Worm (Caenorhabditis elegans) whole organism, midembryonic: ENCODE data around the gene B0281.3.
"Not testable (repeated sequence)": the region's sequence is repeated elsewhere in the genome, so short reads cannot be mapped to it uniquely, and the experiment has no call there.

Experiments
- T22C8.4 ChIP-seq: fragments of 200-800 bp; sonication (Bioruptor generic); IDR thresholded peaks from 2 replicates; pipeline ENCODE4 v1.3.6; 2022; ENCODE audit warnings: missing genetic modification characterization, missing compliant biosample characterization
- cog-1 ChIP-seq: sonication (generic microtip); optimal IDR thresholded peaks from 2 replicates; lab custom pipeline; 2016; ENCODE audit warnings: missing genetic modification characterization, missing compliant biosample characterization
- flt-1 ChIP-seq: fragments of 200-800 bp; sonication (Bioruptor generic); IDR thresholded peaks from 2 replicates; pipeline ENCODE4 v1.3.6; 2022; ENCODE audit warnings: missing genetic modification characterization, missing compliant biosample characterization
- klf-2 ChIP-seq: fragments of 200-800 bp; sonication (Bioruptor generic); conservative IDR thresholded peaks from 2 replicates; pipeline ENCODE4 v1.3.6; 2022; ENCODE audit warnings: missing genetic modification reagents, missing genetic modification characterization, missing compliant biosample characterization
- med-1 ChIP-seq: sonication (generic microtip); optimal IDR thresholded peaks from 2 replicates; lab custom pipeline; 2017; ENCODE audit warnings: missing genetic modification characterization, mild to moderate bottlenecking, missing compliant biosample characterization, antibody characterized with exemption, missing genetic modification reagents; ENCODE audit not compliant: insufficient read depth
- ref-1 ChIP-seq: fragments of 200-800 bp; sonication (Bioruptor generic); conservative IDR thresholded peaks from 2 replicates; pipeline ENCODE4 v1.3.6; 2022; ENCODE audit warnings: missing genetic modification reagents, missing genetic modification characterization, missing compliant biosample characterization
- tab-1 ChIP-seq: fragments of 200-800 bp; sonication (Bioruptor generic); IDR thresholded peaks from 2 replicates; pipeline ENCODE4 v1.3.6; 2022; ENCODE audit warnings: missing genetic modification characterization, missing compliant biosample characterization
- ztf-23 ChIP-seq: fragments of 200-800 bp; sonication (Bioruptor generic); IDR thresholded peaks from 2 replicates; pipeline ENCODE4 v1.3.6; 2022; ENCODE audit warnings: missing genetic modification reagents, missing genetic modification characterization, missing compliant biosample characterization
- ztf-29 ChIP-seq: fragments of 200-800 bp; sonication (Bioruptor generic); IDR thresholded peaks from 2 replicates; pipeline ENCODE4 v1.3.6; 2022; ENCODE audit warnings: missing genetic modification reagents, missing genetic modification characterization, missing compliant biosample characterization

Gene B0281.3

ce11 chrII:2306741-2307140 lies at the start of gene B0281.3:
Gene B0281.3 (plus strand): TSS chrII:2307041.
- no peak for TF ChIP-seq ztf-23
- TF ChIP-seq T22C8.4 = no peak
- TF ChIP-seq flt-1 (GFP tag; lab: Robert Waterston, UW) = no peak
- no peak for TF ChIP-seq ref-1 (GFP tag; lab: Robert Waterston, UW)
- no peak for TF ChIP-seq tab-1
- TF ChIP-seq ztf-29 (GFP tag; lab: Robert Waterston, UW) = no peak
- TF ChIP-seq klf-2 (GFP tag; lab: Robert Waterston, UW) = no peak
- TF ChIP-seq med-1 (GFP tag; lab: Kevin White, UChicago) = no peak
- no peak for TF ChIP-seq cog-1

ce11 chrII:2273750-2274149 lies 33.1 kb upstream of the B0281.3 start:
- TF ChIP-seq tab-1 (no peak), ztf-29 (GFP tag; lab: Robert Waterston, UW) (no peak), cog-1 (no peak), med-1 (GFP tag; lab: Kevin White, UChicago) (no peak), ztf-23 (no peak)

DNA sequence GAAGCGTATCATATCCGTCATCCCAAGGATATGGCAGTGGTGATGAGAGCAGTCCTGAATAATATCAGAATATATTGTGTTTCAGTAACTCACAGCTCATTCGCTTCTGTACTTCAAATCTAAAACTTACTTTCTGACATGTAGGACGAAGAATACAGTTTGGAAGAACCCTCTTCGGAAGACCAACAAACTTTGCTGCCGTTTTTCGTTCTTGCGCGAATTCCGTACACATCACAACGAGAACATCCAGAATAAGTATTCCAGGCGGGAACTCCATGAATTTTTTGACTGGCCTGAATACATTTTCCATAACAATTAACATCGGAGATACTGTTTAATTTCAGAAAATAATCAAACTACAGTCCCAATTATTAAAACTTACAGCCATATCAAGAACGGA lies 29.4 kb upstream of the B0281.3 start, which contains the start of gene K09F6.15:
K09F6.15 (minus strand) TSS at position 101 of the 400 bp plus-strand sequence.
- no peak for TF ChIP-seq klf-2 (GFP tag; lab: Robert Waterston, UW)
- TF ChIP-seq ref-1 (GFP tag; lab: Robert Waterston, UW) = no peak
- no peak for TF ChIP-seq flt-1 (GFP tag; lab: Robert Waterston, UW)
- no peak for TF ChIP-seq ztf-29 (GFP tag; lab: Robert Waterston, UW)
- no peak for TF ChIP-seq T22C8.4
- no peak for TF ChIP-seq med-1 (GFP tag; lab: Kevin White, UChicago)
- TF ChIP-seq tab-1 = no peak
- no peak for TF ChIP-seq cog-1

DNA sequence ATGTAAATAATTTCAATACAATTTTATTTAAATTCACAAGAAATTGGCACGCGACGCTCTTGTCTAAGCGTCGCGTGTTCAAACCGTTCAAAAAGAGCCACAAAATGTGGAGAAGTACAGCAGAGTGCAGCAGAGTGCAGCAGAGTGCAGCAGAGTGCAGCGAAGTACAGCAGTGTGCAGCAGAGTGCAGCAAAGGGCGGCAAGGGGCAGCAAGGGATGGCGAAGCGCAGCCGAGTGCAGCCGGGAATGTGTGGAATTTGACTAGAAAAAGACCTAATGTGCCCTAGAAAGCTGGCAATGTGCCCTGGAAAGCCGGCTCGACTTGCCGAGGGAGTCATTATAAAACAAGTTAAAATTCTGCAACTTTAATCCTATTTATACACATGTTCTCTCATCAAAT lies 27.6 kb upstream of the B0281.3 start, which contains the start of gene K09F6.6:
K09F6.6 (minus strand) TSS at position 43 of the 400 bp plus-strand sequence.
- TF ChIP-seq klf-2 (GFP tag; lab: Robert Waterston, UW) (no peak), med-1 (GFP tag; lab: Kevin White, UChicago) (no peak), ztf-29 (GFP tag; lab: Robert Waterston, UW) (no peak), cog-1 (no peak), T22C8.4 (no peak), ref-1 (GFP tag; lab: Robert Waterston, UW) (no peak), flt-1 (GFP tag; lab: Robert Waterston, UW) (no peak), tab-1 (no peak), ztf-23 (no peak)

ce11 chrII:2279839-2280238 lies 27.0 kb upstream of the B0281.3 start, which contains the start of gene K09F6.11:
Gene K09F6.11 (plus strand): TSS chrII:2280139.
- no peak for TF ChIP-seq ref-1 (GFP tag; lab: Robert Waterston, UW)
- no peak for TF ChIP-seq flt-1 (GFP tag; lab: Robert Waterston, UW)
- TF ChIP-seq T22C8.4 = no peak
- TF ChIP-seq klf-2 (GFP tag; lab: Robert Waterston, UW) = no peak
- no peak for TF ChIP-seq ztf-23
- no peak for TF ChIP-seq med-1 (GFP tag; lab: Kevin White, UChicago)
- no peak for TF ChIP-seq tab-1
- TF ChIP-seq cog-1 = no peak
- no peak for TF ChIP-seq ztf-29 (GFP tag; lab: Robert Waterston, UW)

ce11 chrII:2282599-2282998 lies 24.2 kb upstream of the B0281.3 start, which contains the start of gene K09F6.9:
Gene K09F6.9 (minus strand): TSS chrII:2282699.
- not testable (repeated sequence) for TF ChIP-seq T22C8.4; klf-2 (GFP tag; lab: Robert Waterston, UW); tab-1

DNA sequence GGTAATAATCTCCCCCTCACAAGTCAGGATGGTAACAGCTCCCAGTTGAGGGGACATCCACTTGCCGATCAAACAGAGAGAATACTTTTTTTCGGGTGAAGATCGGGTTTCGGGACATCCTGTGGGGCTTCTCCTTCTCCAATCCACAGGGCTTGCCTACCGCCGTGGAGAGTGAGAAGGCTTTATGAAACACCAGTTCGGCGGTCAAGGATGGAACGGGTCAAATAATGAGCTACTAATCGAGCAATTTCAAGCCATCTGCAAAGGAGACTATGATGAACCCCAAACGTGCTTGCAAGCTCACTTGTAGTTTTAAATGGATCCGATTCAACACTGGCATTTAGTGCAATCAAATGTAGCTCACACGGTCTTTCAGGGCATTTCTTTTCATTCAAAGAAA lies 22.1 kb upstream of the B0281.3 start:
- no peak for TF ChIP-seq ztf-29 (GFP tag; lab: Robert Waterston, UW)
- TF ChIP-seq flt-1 (GFP tag; lab: Robert Waterston, UW) = no peak
- TF ChIP-seq klf-2 (GFP tag; lab: Robert Waterston, UW) = no peak
- no peak for TF ChIP-seq T22C8.4
- no peak for TF ChIP-seq cog-1
- TF ChIP-seq ref-1 (GFP tag; lab: Robert Waterston, UW) = no peak
- TF ChIP-seq tab-1 = no peak
- TF ChIP-seq ztf-23 = no peak
- no peak for TF ChIP-seq med-1 (GFP tag; lab: Kevin White, UChicago)

ce11 chrII:2288798-2289197 lies 18.0 kb upstream of the B0281.3 start, which contains the start of the genes K09F6.10 and K09F6.13:
Gene K09F6.10 (minus strand): TSS chrII:2288883.
Gene K09F6.13 (plus strand): TSS chrII:2289114.
- TF ChIP-seq tab-1 = no peak
- TF ChIP-seq ref-1 (GFP tag; lab: Robert Waterston, UW) = no peak
- TF ChIP-seq klf-2 (GFP tag; lab: Robert Waterston, UW) = no peak
- TF ChIP-seq med-1 (GFP tag; lab: Kevin White, UChicago) = no peak
- no peak for TF ChIP-seq ztf-23
- no peak for TF ChIP-seq cog-1
- no peak for TF ChIP-seq T22C8.4
- TF ChIP-seq flt-1 (GFP tag; lab: Robert Waterston, UW) = no peak
- TF ChIP-seq ztf-29 (GFP tag; lab: Robert Waterston, UW) = no peak

ce11 chrII:2289441-2289840 lies 17.4 kb upstream of the B0281.3 start:
- TF ChIP-seq T22C8.4 (no peak), med-1 (GFP tag; lab: Kevin White, UChicago) (no peak), flt-1 (GFP tag; lab: Robert Waterston, UW) (no peak), tab-1 (no peak), klf-2 (GFP tag; lab: Robert Waterston, UW) (no peak), cog-1 (no peak), ztf-23 (no peak), ref-1 (GFP tag; lab: Robert Waterston, UW) (no peak), ztf-29 (GFP tag; lab: Robert Waterston, UW) (no peak)

ce11 chrII:2292027-2292426 lies 14.8 kb upstream of the B0281.3 start, which contains the start of gene K09F6.7:
Gene K09F6.7 (minus strand): TSS chrII:2292127.
- TF ChIP-seq ztf-23 = no peak
- no peak for TF ChIP-seq ztf-29 (GFP tag; lab: Robert Waterston, UW)
- no peak for TF ChIP-seq ref-1 (GFP tag; lab: Robert Waterston, UW)
- no peak for TF ChIP-seq klf-2 (GFP tag; lab: Robert Waterston, UW)
- no peak for TF ChIP-seq tab-1
- no peak for TF ChIP-seq cog-1
- no peak for TF ChIP-seq T22C8.4
- TF ChIP-seq med-1 (GFP tag; lab: Kevin White, UChicago) = no peak
- no peak for TF ChIP-seq flt-1 (GFP tag; lab: Robert Waterston, UW)
